Worm (Caenorhabditis elegans) whole organism, late embryonic: ENCODE measurements around the gene mspn-1.

Source experiments
- C08G9.2 ChIP-seq: sonication (generic microtip); optimal IDR thresholded peaks from 2 replicates; lab custom pipeline; 2016; ENCODE audit warnings: mild to moderate bottlenecking, missing genetic modification characterization, moderate library complexity, missing compliant biosample characterization
- F13H6.1 ChIP-seq: sonication (generic microtip); optimal IDR thresholded peaks from 2 replicates; lab custom pipeline; 2016; ENCODE audit warnings: missing genetic modification characterization, missing compliant biosample characterization
- K02D7.2 ChIP-seq: sonication (generic microtip); optimal IDR thresholded peaks from 2 replicates; lab custom pipeline; 2017; ENCODE audit warnings: mild to moderate bottlenecking, missing genetic modification characterization, missing compliant biosample characterization
- K09A11.1 ChIP-seq: sonication (generic microtip); optimal IDR thresholded peaks from 2 replicates; lab custom pipeline; 2017; ENCODE audit warnings: antibody characterized with exemption, mild to moderate bottlenecking, missing genetic modification characterization, missing compliant biosample characterization; ENCODE audit not compliant: insufficient read depth
- T23F11.4 ChIP-seq: fragments of 200-800 bp; sonication (Bioruptor generic); optimal IDR thresholded peaks from 2 replicates; lab custom pipeline; 2018; ENCODE audit warnings: mild to moderate bottlenecking, missing genetic modification characterization, missing compliant biosample characterization
- ceh-14 ChIP-seq: sonication (generic microtip); optimal IDR thresholded peaks from 2 replicates; lab custom pipeline; 2016; ENCODE audit warnings: missing genotype, missing genetic modification characterization, missing compliant biosample characterization
- ceh-18 ChIP-seq: sonication (generic microtip); optimal IDR thresholded peaks from 2 replicates; lab custom pipeline; 2016; ENCODE audit warnings: missing genetic modification characterization, missing compliant biosample characterization
- ceh-22 ChIP-seq: sonication (generic microtip); optimal IDR thresholded peaks from 2 replicates; lab custom pipeline; 2017; ENCODE audit warnings: missing biosample characterization, missing genetic modification characterization
- ceh-30 ChIP-seq: fragments of 150-350 bp; optimal IDR thresholded peaks from 2 replicates; lab custom pipeline; 2014; ENCODE audit warnings: missing biosample characterization, missing genetic modification characterization
- ceh-31 ChIP-seq: sonication (generic microtip); optimal IDR thresholded peaks from 2 replicates; lab custom pipeline; 2016; ENCODE audit warnings: missing genetic modification characterization, missing compliant biosample characterization
- ceh-34 ChIP-seq: sonication (generic microtip); optimal IDR thresholded peaks from 2 replicates; lab custom pipeline; 2016; ENCODE audit warnings: mild to moderate bottlenecking, missing genetic modification characterization, missing compliant biosample characterization
- ceh-45 ChIP-seq: fragments of 200-800 bp; sonication (Bioruptor generic); IDR thresholded peaks from 2 replicates; pipeline ENCODE4 v1.3.6; 2022; ENCODE audit warnings: missing genetic modification reagents, missing genetic modification characterization, missing compliant biosample characterization
- ceh-48 ChIP-seq: sonication (generic microtip); optimal IDR thresholded peaks from 2 replicates; lab custom pipeline; 2016; ENCODE audit warnings: missing genetic modification characterization, inconsistent platforms, missing compliant biosample characterization
- ceh-9 ChIP-seq: sonication (generic microtip); optimal IDR thresholded peaks from 2 replicates; lab custom pipeline; 2016; ENCODE audit warnings: mild to moderate bottlenecking, missing genetic modification characterization, inconsistent platforms, missing compliant biosample characterization
- che-1 ChIP-seq: sonication (generic microtip); optimal IDR thresholded peaks from 2 replicates; lab custom pipeline; 2016; ENCODE audit warnings: mild to moderate bottlenecking, missing genetic modification characterization, missing compliant biosample characterization
- dmd-4 ChIP-seq: sonication (generic microtip); optimal IDR thresholded peaks from 2 replicates; lab custom pipeline; 2016; ENCODE audit warnings: borderline replicate concordance, missing genetic modification characterization, missing compliant biosample characterization
- dve-1 ChIP-seq: sonication (generic microtip); optimal IDR thresholded peaks from 2 replicates; lab custom pipeline; 2017; ENCODE audit warnings: antibody characterized with exemption, mild to moderate bottlenecking, missing genetic modification characterization, missing compliant biosample characterization
- elt-2 ChIP-seq: sonication (generic microtip); optimal IDR thresholded peaks from 2 replicates; lab custom pipeline; 2016; ENCODE audit warnings: missing genetic modification reagents, missing genetic modification characterization, missing compliant biosample characterization
- elt-4 ChIP-seq: sonication (generic microtip); optimal IDR thresholded peaks from 2 replicates; lab custom pipeline; 2016; ENCODE audit warnings: missing genetic modification characterization, missing compliant biosample characterization
- ets-4 ChIP-seq: sonication (generic microtip); optimal IDR thresholded peaks from 2 replicates; lab custom pipeline; 2016; ENCODE audit warnings: missing genetic modification characterization, missing compliant biosample characterization
- eyg-1 ChIP-seq: sonication (generic microtip); optimal IDR thresholded peaks from 2 replicates; lab custom pipeline; 2016; ENCODE audit warnings: missing genotype, missing genetic modification characterization, missing compliant biosample characterization
- fax-1 ChIP-seq: sonication (generic microtip); optimal IDR thresholded peaks from 2 replicates; lab custom pipeline; 2016; ENCODE audit warnings: missing genotype, missing genetic modification characterization, missing compliant biosample characterization
- fkh-10 ChIP-seq: fragments of 150-350 bp; optimal IDR thresholded peaks from 2 replicates; lab custom pipeline; 2014; ENCODE audit warnings: missing biosample characterization, missing genetic modification reagents, missing genetic modification characterization
- hlh-15 ChIP-seq: sonication (generic microtip); optimal IDR thresholded peaks from 2 replicates; lab custom pipeline; 2016; ENCODE audit warnings: missing genetic modification characterization, missing compliant biosample characterization
- hlh-30 ChIP-seq: sonication (generic microtip); optimal IDR thresholded peaks from 2 replicates; lab custom pipeline; 2017; ENCODE audit warnings: antibody characterized with exemption, missing genetic modification characterization, missing compliant biosample characterization; ENCODE audit not compliant: insufficient read depth
- hlh-6 ChIP-seq: sonication (generic microtip); optimal IDR thresholded peaks from 2 replicates; lab custom pipeline; 2016; ENCODE audit warnings: missing genotype, missing genetic modification characterization, missing compliant biosample characterization
- hlh-8 ChIP-seq: sonication (generic microtip); optimal IDR thresholded peaks from 2 replicates; lab custom pipeline; 2016; ENCODE audit warnings: missing genotype, missing genetic modification characterization, missing compliant biosample characterization
- lin-11 ChIP-seq: fragments of 200-800 bp; sonication (Bioruptor generic); optimal IDR thresholded peaks from 2 replicates; lab custom pipeline; 2018; ENCODE audit warnings: mild to moderate bottlenecking, missing genetic modification characterization, missing compliant biosample characterization
- mec-3 ChIP-seq: sonication (generic microtip); optimal IDR thresholded peaks from 2 replicates; lab custom pipeline; 2016; ENCODE audit warnings: borderline replicate concordance, missing genetic modification characterization, missing compliant biosample characterization
- nfya-1 ChIP-seq: sonication (generic microtip); optimal IDR thresholded peaks from 2 replicates; lab custom pipeline; 2017; ENCODE audit warnings: missing genetic modification characterization, mild to moderate bottlenecking, missing compliant biosample characterization, antibody characterized with exemption, moderate library complexity
- nhr-11 ChIP-seq: fragments of 150-350 bp; optimal IDR thresholded peaks from 2 replicates; lab custom pipeline; 2014; ENCODE audit warnings: missing biosample characterization, missing genetic modification characterization
- nhr-232 ChIP-seq: sonication (generic microtip); optimal IDR thresholded peaks from 2 replicates; lab custom pipeline; 2016; ENCODE audit warnings: missing genetic modification characterization, missing compliant biosample characterization
- npax-4 ChIP-seq: sonication (generic microtip); optimal IDR thresholded peaks from 2 replicates; lab custom pipeline; 2016; ENCODE audit warnings: missing genetic modification characterization, missing compliant biosample characterization
- pag-3 ChIP-seq: sonication (generic microtip); optimal IDR thresholded peaks from 2 replicates; lab custom pipeline; 2016; ENCODE audit warnings: missing compliant biosample characterization, missing genetic modification characterization, borderline replicate concordance
- pha-2 ChIP-seq: sonication (generic microtip); optimal IDR thresholded peaks from 2 replicates; lab custom pipeline; 2017; ENCODE audit warnings: mild to moderate bottlenecking, missing genetic modification characterization, missing compliant biosample characterization
- pha-4 ChIP-seq: fragments of 150-350 bp; optimal IDR thresholded peaks from 2 replicates; lab custom pipeline; 2018; ENCODE audit warnings: missing biosample characterization, missing genetic modification reagents, missing genetic modification characterization
- pqm-1 ChIP-seq: sonication (generic microtip); optimal IDR thresholded peaks from 2 replicates; lab custom pipeline; 2016; ENCODE audit warnings: missing genetic modification characterization, missing compliant biosample characterization
- rnt-1 ChIP-seq: sonication (generic microtip); optimal IDR thresholded peaks from 2 replicates; lab custom pipeline; 2016; ENCODE audit warnings: missing genetic modification characterization, missing compliant biosample characterization
- sox-2 ChIP-seq: fragments of 200-800 bp; sonication (Bioruptor generic); IDR thresholded peaks from 2 replicates; pipeline ENCODE4 v1.3.6; 2022; ENCODE audit warnings: missing genetic modification reagents, missing genetic modification characterization, missing compliant biosample characterization
- sox-4 ChIP-seq: sonication (generic microtip); optimal IDR thresholded peaks from 2 replicates; lab custom pipeline; 2017; ENCODE audit warnings: mild to moderate bottlenecking, missing genetic modification characterization, inconsistent platforms, missing compliant biosample characterization
- syd-9 ChIP-seq: sonication (generic microtip); optimal IDR thresholded peaks from 2 replicates; lab custom pipeline; 2016; ENCODE audit warnings: mild to moderate bottlenecking, missing genetic modification characterization, moderate library complexity, missing compliant biosample characterization
- tbx-2 ChIP-seq: sonication (generic microtip); optimal IDR thresholded peaks from 2 replicates; lab custom pipeline; 2016; ENCODE audit warnings: missing genetic modification characterization, missing compliant biosample characterization
- tbx-7 ChIP-seq: sonication (generic microtip); optimal IDR thresholded peaks from 2 replicates; lab custom pipeline; 2016; ENCODE audit warnings: missing genotype, missing genetic modification characterization, missing compliant biosample characterization
- unc-3 ChIP-seq, 2 experiments: fragments of 200-800 bp in 1 of 2; sonication (Bioruptor generic) in 1 of 2; sonication (generic microtip) in 1 of 2; conservative IDR thresholded peaks in 1 of 2; optimal IDR thresholded peaks in 1 of 2; 2 replicates each; pipeline versions ENCODE4 v1.3.6 to Lab custom; 2016 to 2022; ENCODE audit warnings: missing compliant biosample characterization in 2 of 2, missing genetic modification characterization in 2 of 2, missing genetic modification reagents in 1 of 2
- unc-42 ChIP-seq: sonication (generic microtip); optimal IDR thresholded peaks from 2 replicates; lab custom pipeline; 2016; ENCODE audit warnings: missing genotype, missing genetic modification characterization, missing compliant biosample characterization
- zip-5 ChIP-seq: sonication (generic microtip); optimal IDR thresholded peaks from 2 replicates; lab custom pipeline; 2016; ENCODE audit warnings: missing genetic modification characterization, missing compliant biosample characterization
- ztf-16 ChIP-seq: sonication (generic microtip); optimal IDR thresholded peaks from 2 replicates; lab custom pipeline; 2017; ENCODE audit warnings: missing genetic modification characterization, missing compliant biosample characterization

Gene mspn-1

ce11 chrIV:10174932-10175732, 2.6 kb upstream of the mspn-1 start:
- peak; percentile 50 for TF ChIP-seq C08G9.2 (tag; lab: Kevin White, UChicago)
- TF ChIP-seq lin-11 (tag; lab: Kevin White, UChicago) = no peak
- TF ChIP-seq che-1 = peak; percentile 27
- TF ChIP-seq ceh-31 = peak; percentile 1
- TF ChIP-seq sox-4 (tag; lab: Kevin White, UChicago) = no peak
- no peak for TF ChIP-seq ceh-48
- peak; percentile 39 for TF ChIP-seq nfya-1
- TF ChIP-seq K02D7.2 (tag; lab: Kevin White, UChicago) = no peak
- TF ChIP-seq eyg-1 (tag; lab: Kevin White, UChicago) = no peak
- TF ChIP-seq mec-3 (tag; lab: Kevin White, UChicago) = no peak
- no peak for TF ChIP-seq pha-4
- no peak for TF ChIP-seq nhr-11 (tag; lab: Kevin White, UChicago)
- no peak for TF ChIP-seq ceh-22 (tag; lab: Kevin White, UChicago)
- TF ChIP-seq elt-2 = peak; percentile 92
- no peak for TF ChIP-seq zip-5 (tag; lab: Kevin White, UChicago)
- TF ChIP-seq ceh-18 (tag; lab: Kevin White, UChicago) = no peak
- TF ChIP-seq ceh-9 (tag; lab: Kevin White, UChicago) = no peak
- no peak for TF ChIP-seq elt-4 (tag; lab: Kevin White, UChicago)
- peak; percentile 47 for TF ChIP-seq tbx-2 (tag; lab: Kevin White, UChicago)
- no peak for TF ChIP-seq dmd-4 (tag; lab: Kevin White, UChicago)
- no peak for TF ChIP-seq ceh-34 (tag; lab: Kevin White, UChicago)
- TF ChIP-seq hlh-6 (tag; lab: Kevin White, UChicago) = no peak
- no peak for TF ChIP-seq fax-1 (tag; lab: Kevin White, UChicago)
- TF ChIP-seq hlh-15 (tag; lab: Kevin White, UChicago) = no peak
- TF ChIP-seq syd-9 (tag; lab: Kevin White, UChicago) = peak; percentile 9
- TF ChIP-seq pha-2 (tag; lab: Kevin White, UChicago) = no peak
- no peak for TF ChIP-seq F13H6.1 (tag; lab: Kevin White, UChicago)
- no peak for TF ChIP-seq ceh-30 (tag; lab: Kevin White, UChicago)
- TF ChIP-seq ztf-16 = no peak
- no peak for TF ChIP-seq fkh-10
- no peak for TF ChIP-seq dve-1 (tag; lab: Kevin White, UChicago)
- TF ChIP-seq rnt-1 = peak; percentile 43
- TF ChIP-seq K09A11.1 (tag; lab: Kevin White, UChicago) = no peak
- TF ChIP-seq pqm-1 (tag; lab: Kevin White, UChicago) = peak; percentile 25
- TF ChIP-seq, all 69 proteins: peak for 9

ce11 chrIV:10176252-10176730, 1.5 kb upstream of the mspn-1 start, which contains the start of gene rack-1:
TSS of gene rack-1 (plus strand) at chrIV:10176680.
- TF ChIP-seq sox-2 (GFP tag; lab: Robert Waterston, UW) (no peak), hlh-15 (tag; lab: Kevin White, UChicago) (no peak), zip-5 (tag; lab: Kevin White, UChicago) (no peak), unc-3 (GFP tag; conservative IDR thresholded peaks at IDR 0.05; lab: Robert Waterston, UW) (no peak), unc-3 (tag; optimal IDR thresholded peaks at IDR 0.05; lab: Kevin White, UChicago) (no peak), ceh-14 (no peak), elt-2 (no peak), ceh-18 (tag; lab: Kevin White, UChicago) (no peak), elt-4 (tag; lab: Kevin White, UChicago) (no peak), hlh-30 (no peak), ets-4 (tag; lab: Kevin White, UChicago) (no peak), pag-3 (tag; lab: Kevin White, UChicago) (no peak), ceh-45 (GFP tag; lab: Robert Waterston, UW) (no peak), unc-42 (tag; lab: Kevin White, UChicago) (peak; percentile 66), ceh-34 (tag; lab: Kevin White, UChicago) (no peak), T23F11.4 (GFP tag; lab: Kevin White, UChicago) (no peak), nfya-1 (peak; percentile 20), mec-3 (tag; lab: Kevin White, UChicago) (no peak), ztf-16 (no peak), fax-1 (tag; lab: Kevin White, UChicago) (peak; percentile 3), sox-4 (tag; lab: Kevin White, UChicago) (no peak), K09A11.1 (tag; lab: Kevin White, UChicago) (no peak), npax-4 (tag; lab: Kevin White, UChicago) (no peak), hlh-8 (tag; lab: Kevin White, UChicago) (no peak), ceh-22 (tag; lab: Kevin White, UChicago) (no peak), tbx-7 (no peak), pha-2 (tag; lab: Kevin White, UChicago) (no peak), K02D7.2 (tag; lab: Kevin White, UChicago) (no peak), nhr-232 (tag; lab: Kevin White, UChicago) (no peak), ceh-31 (peak; percentile 11)
